Worm (Caenorhabditis elegans): ENCODE data around the gene ptb-1.

ce11 chrII:10660892-10661291 is 14.5 kb upstream of the ptb-1 start, which contains the start of gene marc-2:
- no peak for TF ChIP-seq hlh-15 (tag; optimal IDR thresholded peaks at IDR 0.05)
- TF ChIP-seq unc-3 (GFP tag; conservative IDR thresholded peaks at IDR 0.05): no peak
- no peak for TF ChIP-seq unc-3 (tag; optimal IDR thresholded peaks at IDR 0.05)
- TF ChIP-seq odd-2 (tag; optimal IDR thresholded peaks at IDR 0.05): no peak
- no peak for TF ChIP-seq pha-2 (tag; optimal IDR thresholded peaks at IDR 0.05)
- no peak for TF ChIP-seq nhr-232 (tag; optimal IDR thresholded peaks at IDR 0.05)
- TF ChIP-seq T23F11.4 (GFP tag; optimal IDR thresholded peaks at IDR 0.05): no peak
- no peak for TF ChIP-seq ama-1 (optimal IDR thresholded peaks at IDR 0.05)
